Worm (Caenorhabditis elegans): ENCODE measurements around the gene W02F12.4.

ce11 chrV:6731594-6731993 lies 24.9 kb upstream of the W02F12.4 start, which contains the start of gene grl-9:
- TF ChIP-seq F13C5.2 (tag; optimal IDR thresholded peaks at IDR 0.05) (no peak), ama-1 (optimal IDR thresholded peaks at IDR 0.05) (no peak), hmbx-1 (tag; optimal IDR thresholded peaks at IDR 0.05) (no peak), tbx-11 (GFP tag; IDR thresholded peaks at IDR 0.05) (no peak), tra-4 (tag; optimal IDR thresholded peaks at IDR 0.05) (no peak), scrt-1 (GFP tag; IDR thresholded peaks at IDR 0.05) (no peak), flt-1 (GFP tag; IDR thresholded peaks at IDR 0.05) (no peak), hnd-1 (tag; optimal IDR thresholded peaks at IDR 0.05) (no peak), pes-1 (GFP tag; IDR thresholded peaks at IDR 0.05) (no peak), ceh-36 (tag; optimal IDR thresholded peaks at IDR 0.05) (no peak), aly-1 (tag; optimal IDR thresholded peaks at IDR 0.05) (no peak)
